Fruit fly (Drosophila melanogaster): Measurements from ENCODE around the gene hb.

hb gene

DNA sequence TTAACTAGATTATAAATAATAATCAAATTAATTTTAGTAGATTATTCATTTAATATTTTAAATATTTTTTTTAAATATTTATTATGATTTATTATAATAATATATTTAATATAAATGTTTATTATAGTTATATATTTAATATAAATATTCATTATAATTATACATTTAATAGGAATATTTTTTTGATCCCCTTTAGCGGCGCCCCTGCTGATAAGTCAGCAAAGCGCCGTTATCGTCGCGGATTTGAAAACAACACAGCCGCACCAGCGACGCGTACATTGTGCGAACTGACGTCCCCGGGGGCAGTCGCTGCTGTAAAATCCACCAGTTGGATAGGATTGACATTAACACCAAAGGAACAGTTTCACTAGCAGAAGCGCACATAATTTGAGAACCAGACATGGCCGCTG is 15.1 kb upstream of the hb start, which contains the start of gene CG8112 (continued):
- TF ChIP-seq Myb (GFP tag; optimal IDR thresholded peaks at IDR 0.05), result no peak
- TF ChIP-seq CG12071 (GFP tag; optimal IDR thresholded peaks at IDR 0.05), result no peak
- TF ChIP-seq sima (GFP tag; optimal IDR thresholded peaks at IDR 0.05), result no peak
- no peak for TF ChIP-seq Jarid2 (GFP tag; optimal IDR thresholded peaks at IDR 0.05)
- no peak for TF ChIP-seq disco-r (GFP tag; optimal IDR thresholded peaks at IDR 0.05)
- TF ChIP-seq trh (GFP tag; optimal IDR thresholded peaks at IDR 0.05), result no peak
- TF ChIP-seq lilli (GFP tag; optimal IDR thresholded peaks at IDR 0.05), result no peak
- no peak for TF ChIP-seq Gug (GFP tag; IDR thresholded peaks at IDR 0.05)
- TF ChIP-seq slou (GFP tag; optimal IDR thresholded peaks at IDR 0.05), result no peak
- no peak for TF ChIP-seq grn (GFP tag; optimal IDR thresholded peaks at IDR 0.05)
- TF ChIP-seq CG9727 (GFP tag; optimal IDR thresholded peaks at IDR 0.05), result peak; percentile 28
- TF ChIP-seq CG14860 (GFP tag; IDR thresholded peaks at IDR 0.05; ENCODE audit: partially characterized antibody), result no peak
- no peak for TF ChIP-seq yki (optimal IDR thresholded peaks at IDR 0.05)
- no peak for TF ChIP-seq gro (GFP tag; optimal IDR thresholded peaks at IDR 0.05)
- no peak for TF ChIP-seq Atf3 (GFP tag; optimal IDR thresholded peaks at IDR 0.05)
- TF ChIP-seq CG6854 (GFP tag; optimal IDR thresholded peaks at IDR 0.05), result peak; percentile 3
- no peak for TF ChIP-seq trem (tag; optimal IDR thresholded peaks at IDR 0.05)
- no peak for TF ChIP-seq cas (GFP tag; IDR thresholded peaks at IDR 0.05)
- no peak for TF ChIP-seq amos (GFP tag; IDR thresholded peaks at IDR 0.05; ENCODE audit: partially characterized antibody)
- no peak for TF ChIP-seq CG12744 (GFP tag; optimal IDR thresholded peaks at IDR 0.05)
- no peak for TF ChIP-seq Dfd (GFP tag; optimal IDR thresholded peaks at IDR 0.05)
- no peak for TF ChIP-seq onecut (GFP tag; IDR thresholded peaks at IDR 0.05)
- TF ChIP-seq HHEX (GFP tag; optimal IDR thresholded peaks at IDR 0.05), result peak; percentile 6
- TF ChIP-seq chn (GFP tag; optimal IDR thresholded peaks at IDR 0.05), result no peak
- no peak for TF ChIP-seq fu2 (GFP tag; optimal IDR thresholded peaks at IDR 0.05)
- no peak for TF ChIP-seq CG1233 (GFP tag; optimal IDR thresholded peaks at IDR 0.05)
- TF ChIP-seq mam (GFP tag; optimal IDR thresholded peaks at IDR 0.05), result no peak
- TF ChIP-seq Hsf (GFP tag; optimal IDR thresholded peaks at IDR 0.05), result no peak
- TF ChIP-seq CG8944 (GFP tag; optimal IDR thresholded peaks at IDR 0.05), result no peak
- no peak for TF ChIP-seq E2f1 (GFP tag; IDR thresholded peaks at IDR 0.05)
- TF ChIP-seq NC2α (GFP tag; optimal IDR thresholded peaks at IDR 0.05), result no peak
- TF ChIP-seq CG2889 (GFP tag; IDR thresholded peaks at IDR 0.05), result no peak
- TF ChIP-seq CG30403 (GFP tag; optimal IDR thresholded peaks at IDR 0.05), result no peak
- TF ChIP-seq CG11696 (GFP tag; IDR thresholded peaks at IDR 0.05), result no peak
- TF ChIP-seq NfI (GFP tag; optimal IDR thresholded peaks at IDR 0.05), result no peak
- TF ChIP-seq jumu (GFP tag; optimal IDR thresholded peaks at IDR 0.05), result no peak
- TF ChIP-seq bowl (GFP tag; IDR thresholded peaks at IDR 0.05), result no peak
- TF ChIP-seq CG17328 (GFP tag; IDR thresholded peaks at IDR 0.05), result no peak
- TF ChIP-seq oc (tag; optimal IDR thresholded peaks at IDR 0.05), result no peak
- no peak for TF ChIP-seq CG16813 (GFP tag; IDR thresholded peaks at IDR 0.05; ENCODE audit: partially characterized antibody)
- no peak for TF ChIP-seq Doc3 (GFP tag; IDR thresholded peaks at IDR 0.05; ENCODE audit: partially characterized antibody)
- no peak; the same call in 1 of the 2 replicates for TF ChIP-seq Ada2b (GFP tag; IDR thresholded peaks at IDR 0.05)
- no peak for TF ChIP-seq kni (GFP tag; optimal IDR thresholded peaks at IDR 0.05)
- TF ChIP-seq cg (GFP tag; optimal IDR thresholded peaks at IDR 0.05), result no peak
- no peak for TF ChIP-seq tna (GFP tag; IDR thresholded peaks at IDR 0.05; ENCODE audit: partially characterized antibody)
- no peak for TF ChIP-seq pfk (GFP tag; optimal IDR thresholded peaks at IDR 0.05)
- no peak for TF ChIP-seq CG11456 (GFP tag; IDR thresholded peaks at IDR 0.05)
- TF ChIP-seq CG14710 (tag; optimal IDR thresholded peaks at IDR 0.05), result peak; percentile 6
- no peak for TF ChIP-seq CG6175 (GFP tag; IDR thresholded peaks at IDR 0.05)
- TF ChIP-seq lola (GFP tag; optimal IDR thresholded peaks at IDR 0.05), result peak in 1 of 3 experiments; percentile 2
- no peak for TF ChIP-seq ken (GFP tag; IDR thresholded peaks at IDR 0.05)
- TF ChIP-seq ac (GFP tag; optimal IDR thresholded peaks at IDR 0.05), result no peak
- no peak for TF ChIP-seq gce (GFP tag; IDR thresholded peaks at IDR 0.05)

Measured in whole organism, embryonic.